Fruit fly (Drosophila melanogaster): Measurements from ENCODE around the gene ringer.

dm6 chr3L:16321172-16321571 is 38.1 kb downstream of the ringer start, which contains the start of gene CG42718:
- TF ChIP-seq BEAF-32 (GFP tag; optimal IDR thresholded peaks at IDR 0.05) (no peak), Bteb2 (GFP tag; optimal IDR thresholded peaks at IDR 0.05) (no peak), CG8765 (GFP tag; IDR thresholded peaks at IDR 0.05) (no peak), CG16863 (GFP tag; optimal IDR thresholded peaks at IDR 0.05) (no peak), CG10366 (GFP tag; IDR thresholded peaks at IDR 0.05) (no peak), maf-S (GFP tag; optimal IDR thresholded peaks at IDR 0.05) (no peak), insv (GFP tag; optimal IDR thresholded peaks at IDR 0.05) (no peak), ttk (GFP tag; IDR thresholded peaks at IDR 0.05) (no peak), CG7987 (GFP tag; optimal IDR thresholded peaks at IDR 0.05) (no peak), Opbp (GFP tag; IDR thresholded peaks at IDR 0.05; ENCODE audit: partially characterized antibody) (no peak)

Measured in whole organism, embryonic.